Fruit fly (Drosophila melanogaster) whole organism, adult: ENCODE measurements around the gene CG4570.

Source experiments
- tj ChIP-seq: fragments of 200-800 bp; sonication (Bioruptor generic); optimal IDR thresholded peaks from 3 replicates; lab custom pipeline; 2017; ENCODE audit warnings: missing biosample characterization, mild to moderate bottlenecking, missing genetic modification characterization, moderate library complexity
- toe ChIP-seq: fragments of 200-800 bp; sonication (Bioruptor generic); optimal IDR thresholded peaks from 2 replicates; lab custom pipeline; 2016; ENCODE audit warnings: missing biosample characterization, missing genetic modification characterization

dm6 chr3R:10872148-10872783 lies 15.7 kb downstream of the CG4570 start, which contains the start of gene Fdh:
- no peak for TF ChIP-seq toe (GFP tag; lab: Kevin White, UChicago)
- peak; percentile 28 for TF ChIP-seq tj (GFP tag; lab: Kevin White, UChicago)
